Worm (Caenorhabditis elegans) whole organism, mixed stage, embryonic: ENCODE results near the gene mrps-18A.

Experiments used
- ceh-39 ChIP-seq: fragments of 150-350 bp; optimal IDR thresholded peaks from 2 replicates; lab custom pipeline; 2014; ENCODE audit warnings: missing biosample characterization, missing genetic modification characterization
- elt-1 ChIP-seq: sonication (generic microtip); optimal IDR thresholded peaks from 2 replicates; lab custom pipeline; 2017; ENCODE audit warnings: missing genetic modification characterization, mild to moderate bottlenecking, missing compliant biosample characterization, antibody characterized with exemption, moderate library complexity, borderline replicate concordance; ENCODE audit not compliant: insufficient read depth
- flh-1 ChIP-seq: fragments of 200-800 bp; sonication (Bioruptor generic); optimal IDR thresholded peaks from 2 replicates; lab custom pipeline; 2018; ENCODE audit warnings: mild to moderate bottlenecking, missing genetic modification characterization, moderate library complexity, missing compliant biosample characterization
- lin-13 ChIP-seq: fragments of 150-350 bp; optimal IDR thresholded peaks from 2 replicates; lab custom pipeline; 2014; ENCODE audit warnings: missing biosample characterization, missing genetic modification characterization
- snpc-4 ChIP-seq: fragments of 150-350 bp; optimal IDR thresholded peaks from 2 replicates; lab custom pipeline; 2014; ENCODE audit warnings: missing biosample characterization, missing genetic modification characterization
- sptf-1 ChIP-seq: sonication (generic microtip); optimal IDR thresholded peaks from 2 replicates; lab custom pipeline; 2017; ENCODE audit warnings: mild to moderate bottlenecking, missing genetic modification characterization, moderate library complexity, missing compliant biosample characterization

DNA sequence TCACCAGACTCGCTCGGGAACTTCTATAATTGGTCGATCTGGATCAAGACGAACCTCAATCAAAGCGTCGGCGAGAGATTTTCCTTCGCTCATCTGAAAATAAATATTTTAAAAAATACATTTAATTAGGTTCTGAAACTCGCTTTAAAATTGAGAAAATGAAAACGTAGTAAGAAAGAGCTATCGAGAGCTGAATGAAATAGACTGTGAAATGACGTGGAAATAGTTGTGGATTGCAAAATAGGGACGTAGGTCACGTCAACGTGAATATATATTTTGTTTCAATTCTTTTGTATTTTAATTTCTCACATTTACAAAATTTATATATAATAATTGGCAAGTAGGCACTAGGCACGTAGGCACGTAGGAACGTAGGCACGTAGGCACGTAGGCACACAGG, 2.7 kb upstream of the mrps-18A start, which contains the start of gene ZC262.4:
- no peak for TF ChIP-seq ceh-39 (tag; lab: Kevin White, UChicago)
- TF ChIP-seq sptf-1, result no peak
- no peak for TF ChIP-seq snpc-4 (tag; lab: Kevin White, UChicago)
- TF ChIP-seq elt-1 (tag; lab: Kevin White, UChicago), result no peak
- no peak for TF ChIP-seq lin-13 (tag; lab: Kevin White, UChicago)
- no peak for TF ChIP-seq flh-1 (GFP tag; lab: Kevin White, UChicago)
